Worm (Caenorhabditis elegans): ENCODE results near the gene F44D12.16.
A peak's percentile ranks its signal among the peaks of the same experiment; 100 is the strongest.

The F44D12.16 gene

DNA sequence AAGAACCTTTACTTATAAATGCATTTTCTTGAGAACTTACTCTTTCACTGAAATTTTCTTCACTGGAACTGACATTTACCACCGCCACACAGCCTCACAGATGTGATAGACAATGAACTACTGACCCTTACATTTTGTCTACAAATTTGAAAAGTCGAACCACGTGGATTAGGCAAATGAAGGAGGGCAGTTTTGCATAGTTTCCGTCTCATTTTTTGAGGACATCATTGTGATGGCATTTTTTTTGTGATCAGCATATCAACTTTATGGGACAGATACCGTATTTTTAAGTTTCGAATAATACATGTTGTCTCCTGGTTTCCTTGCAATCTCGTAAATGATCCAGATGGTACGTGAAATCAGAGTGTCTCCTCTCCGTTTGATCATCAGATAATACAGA is 43.6 kb downstream of the F44D12.16 start, which contains the start of gene W01B6.3:
Gene W01B6.3 (minus strand): TSS at position 101 of the 400 bp plus-strand sequence.
- TF ChIP-seq tlp-1 (tag; optimal IDR thresholded peaks at IDR 0.05) (no peak), lin-35 (GFP tag; optimal IDR thresholded peaks at IDR 0.05) (no peak), irx-1 (tag; optimal IDR thresholded peaks at IDR 0.05) (no peak), elt-2 (tag; optimal IDR thresholded peaks at IDR 0.05) (no peak), ceh-88 (GFP tag; IDR thresholded peaks at IDR 0.05) (no peak), lir-3 (tag; optimal IDR thresholded peaks at IDR 0.05; ENCODE audit: poor library complexity) (no peak)

DNA sequence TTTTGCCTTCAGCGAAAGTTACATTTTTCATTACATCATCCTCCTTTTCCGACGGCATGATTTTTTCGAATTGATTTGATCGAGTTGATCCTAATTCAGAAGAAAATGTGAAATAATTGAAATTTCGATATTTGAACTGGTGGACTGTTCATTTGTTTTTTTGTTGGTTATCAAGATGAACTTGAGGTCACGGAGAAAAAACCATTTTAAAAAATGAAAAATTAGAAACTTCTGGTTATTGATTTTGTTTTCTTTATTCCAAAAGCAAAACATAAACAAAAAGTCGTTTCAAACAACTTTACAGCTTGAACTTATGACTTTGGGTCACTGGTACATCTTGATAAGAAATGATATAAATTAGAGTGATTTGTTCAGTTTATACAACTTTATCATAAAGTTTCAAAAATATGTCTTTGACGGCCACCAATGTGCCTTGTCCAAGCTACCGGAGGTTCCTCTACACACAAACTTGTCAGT is 46.2 kb downstream of the F44D12.16 start, which contains the start of the genes ttbk-4 and W01B6.4:
Gene ttbk-4 (minus strand): TSS at position 101 of the 477 bp plus-strand sequence.
Gene W01B6.4 (plus strand): TSS at position 427 of the 477 bp plus-strand sequence.
- TF ChIP-seq nhr-237 (tag; optimal IDR thresholded peaks at IDR 0.05) (no peak), ceh-82 (tag; optimal IDR thresholded peaks at IDR 0.05) (no peak)

DNA sequence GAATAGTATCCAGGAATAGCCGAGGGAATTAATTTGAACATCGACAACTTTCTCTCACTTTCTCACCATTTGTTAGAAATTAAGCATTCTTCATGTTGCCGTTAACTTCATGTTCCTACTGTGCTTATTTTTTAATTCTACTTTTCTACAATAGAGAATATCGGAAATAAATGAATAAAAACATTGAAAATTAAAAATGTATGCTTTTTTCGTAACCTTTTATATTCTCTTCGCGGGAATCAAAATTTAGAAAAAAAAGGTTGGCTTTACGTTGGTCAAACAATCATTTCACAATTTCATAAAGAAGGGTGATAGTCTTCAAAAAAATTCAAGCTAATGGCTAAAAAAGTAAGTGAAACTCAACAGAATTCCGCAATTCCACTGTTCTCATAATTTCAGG is 47.0 kb downstream of the F44D12.16 start, which contains the start of gene W01B6.5:
Gene W01B6.5 (plus strand): TSS at position 301 of the 400 bp plus-strand sequence.
- TF ChIP-seq nhr-90 (tag; optimal IDR thresholded peaks at IDR 0.05; ENCODE audit: poor library complexity) (no peak), mef-2 (tag; optimal IDR thresholded peaks at IDR 0.05) (no peak), ceh-88 (GFP tag; IDR thresholded peaks at IDR 0.05) (no peak), efl-1 (optimal IDR thresholded peaks at IDR 0.05) (no peak), efl-1 (GFP tag; optimal IDR thresholded peaks at IDR 0.05 in 1 of 2) (peak in 1 of 2 experiments; percentile 40)

DNA sequence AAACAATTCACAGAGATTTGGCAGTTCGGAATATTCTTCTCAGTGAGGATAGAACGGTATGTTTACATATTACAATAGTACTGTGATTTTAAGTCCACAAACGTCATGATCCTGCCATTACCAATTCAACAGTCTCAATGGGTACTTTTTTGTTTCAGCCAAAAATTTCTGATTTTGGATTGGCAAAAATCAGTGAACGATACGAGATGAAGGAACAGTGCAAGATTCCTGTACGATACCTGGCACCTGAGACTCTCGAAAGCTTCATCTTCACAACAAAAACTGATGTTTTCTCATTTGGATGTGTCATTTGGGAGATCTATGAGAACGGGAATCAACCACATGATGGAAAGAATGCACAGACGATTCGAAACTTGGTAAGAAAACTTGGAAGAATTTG is 49.1 kb downstream of the F44D12.16 start:
- TF ChIP-seq ztf-11 (tag; optimal IDR thresholded peaks at IDR 0.05) (no peak), hlh-4 (tag; optimal IDR thresholded peaks at IDR 0.05) (no peak), nhr-12 (tag; optimal IDR thresholded peaks at IDR 0.05) (no peak), aha-1 (tag; optimal IDR thresholded peaks at IDR 0.05) (no peak), C16A3.4 (tag; optimal IDR thresholded peaks at IDR 0.05) (no peak), rnt-1 (tag; optimal IDR thresholded peaks at IDR 0.05) (no peak), F16B12.6 (tag; optimal IDR thresholded peaks at IDR 0.05) (no peak), lin-15B (tag; optimal IDR thresholded peaks at IDR 0.05) (no peak), ceh-90 (tag; optimal IDR thresholded peaks at IDR 0.05) (no peak)

All from whole organism, L1 larva.